Fruit fly (Drosophila melanogaster): ENCODE measurements around the gene Nle.

Gene Nle

dm6 chr2L:530245-530644, 37.7 kb downstream of the Nle start (continued):
- TF ChIP-seq CG1621 (tag; optimal IDR thresholded peaks at IDR 0.05) (peak; percentile 67), CG11294 (GFP tag; IDR thresholded peaks at IDR 0.05) (no peak), CG11902 (GFP tag; optimal IDR thresholded peaks at IDR 0.05) (peak; percentile 81), Smox (GFP tag; optimal IDR thresholded peaks at IDR 0.05) (peak; percentile 92), CG16779 (tag; optimal IDR thresholded peaks at IDR 0.05) (peak; percentile 66), acj6 (GFP tag; optimal IDR thresholded peaks at IDR 0.05) (peak; percentile 81), Sox14 (GFP tag; optimal IDR thresholded peaks at IDR 0.05) (peak; percentile 91), salr (GFP tag; optimal IDR thresholded peaks at IDR 0.05) (peak; percentile 15 to 25), pdm3 (GFP tag; optimal IDR thresholded peaks at IDR 0.05) (peak; percentile 89), CG11762 (GFP tag; optimal IDR thresholded peaks at IDR 0.05; ENCODE audit: insufficient read depth) (peak; percentile 29), Eip78C (GFP tag) (peak; percentile 94)

dm6 chr2L:527689-528088, 40.2 kb downstream of the Nle start:
- TF ChIP-seq Sox102F (GFP tag; optimal IDR thresholded peaks at IDR 0.05) (no peak), svp (GFP tag) (peak; percentile 51), vri (GFP tag; optimal IDR thresholded peaks at IDR 0.05) (peak; percentile 10)

dm6 chr2L:526924-527307, 41.0 kb downstream of the Nle start:
- TF ChIP-seq CG6163 (GFP tag; IDR thresholded peaks at IDR 0.05) (no peak), Met (GFP tag; optimal IDR thresholded peaks at IDR 0.05) (peak; percentile 20), CG10669 (GFP tag; optimal IDR thresholded peaks at IDR 0.05) (no peak), esn (GFP tag; optimal IDR thresholded peaks at IDR 0.05) (peak; percentile 40), Ets96B (tag; optimal IDR thresholded peaks at IDR 0.05) (no peak), CG15336 (GFP tag; IDR thresholded peaks at IDR 0.05) (0 out of 2 replicates have a peak, but pooled peaks have one; percentile 11), Blimp-1 (GFP tag; optimal IDR thresholded peaks at IDR 0.05) (no peak), CG6792 (GFP tag; optimal IDR thresholded peaks at IDR 0.05) (no peak), CG3919 (GFP tag; optimal IDR thresholded peaks at IDR 0.05) (peak; percentile 25), CG32006 (GFP tag; optimal IDR thresholded peaks at IDR 0.05) (peak; percentile 7), Hr4 (GFP tag; optimal IDR thresholded peaks at IDR 0.05) (no peak), pdm3 (GFP tag; optimal IDR thresholded peaks at IDR 0.05) (peak; percentile 21), Ets21C (GFP tag; optimal IDR thresholded peaks at IDR 0.05) (peak; percentile 23), CG8119 (GFP tag; IDR thresholded peaks at IDR 0.05) (no peak), CG6854 (GFP tag; optimal IDR thresholded peaks at IDR 0.05) (no peak), CG16779 (tag; optimal IDR thresholded peaks at IDR 0.05) (no peak), fd59A (GFP tag; optimal IDR thresholded peaks at IDR 0.05) (no peak), spab (GFP tag; optimal IDR thresholded peaks at IDR 0.05) (no peak), Eip75B (GFP tag; optimal IDR thresholded peaks at IDR 0.05) (no peak), Gug (GFP tag; IDR thresholded peaks at IDR 0.05) (no peak), Hr38 (GFP tag; optimal IDR thresholded peaks at IDR 0.05) (no peak), Sox14 (GFP tag; optimal IDR thresholded peaks at IDR 0.05) (peak; percentile 2), svp (GFP tag) (peak; percentile 57), net (GFP tag; optimal IDR thresholded peaks at IDR 0.05) (no peak), ss (GFP tag; optimal IDR thresholded peaks at IDR 0.05) (no peak), vri (GFP tag; optimal IDR thresholded peaks at IDR 0.05) (no peak)

dm6 chr2L:526192-526923, 41.6 kb downstream of the Nle start:
- TF ChIP-seq CG6276 (GFP tag; optimal IDR thresholded peaks at IDR 0.05) (no peak), Ets96B (tag; optimal IDR thresholded peaks at IDR 0.05) (no peak), cyc (GFP tag; optimal IDR thresholded peaks at IDR 0.05) (peak; percentile 34), dsx (GFP tag; optimal IDR thresholded peaks at IDR 0.05; ENCODE audit: poor library complexity, severe bottlenecking) (no peak), svp (GFP tag) (peak; percentile 73), CG7368 (GFP tag; optimal IDR thresholded peaks at IDR 0.05) (no peak), OdsH (GFP tag; optimal IDR thresholded peaks at IDR 0.05) (peak; percentile 17), CG10669 (GFP tag; optimal IDR thresholded peaks at IDR 0.05) (peak; percentile 15), topi (GFP tag; optimal IDR thresholded peaks at IDR 0.05) (peak; percentile 19), CG6792 (GFP tag; optimal IDR thresholded peaks at IDR 0.05) (no peak), CG32006 (GFP tag; optimal IDR thresholded peaks at IDR 0.05) (no peak), achi (GFP tag; optimal IDR thresholded peaks at IDR 0.05) (no peak), eg (GFP tag; IDR thresholded peaks at IDR 0.05) (no peak), Sox15 (GFP tag; optimal IDR thresholded peaks at IDR 0.05) (no peak), CG9139 (GFP tag; optimal IDR thresholded peaks at IDR 0.05) (no peak), CG4318 (GFP tag; optimal IDR thresholded peaks at IDR 0.05) (no peak), CG15336 (GFP tag; IDR thresholded peaks at IDR 0.05) (no peak), Sox14 (GFP tag; optimal IDR thresholded peaks at IDR 0.05) (no peak), CG11762 (GFP tag; optimal IDR thresholded peaks at IDR 0.05; ENCODE audit: insufficient read depth) (no peak)

Measured in whole organism, prepupa.